Worm (Caenorhabditis elegans) whole organism, L3 larva: ENCODE results near the gene fbxc-22.

Experiments used
- R02D3.7 ChIP-seq: fragments of 150-350 bp; optimal IDR thresholded peaks from 2 replicates; lab custom pipeline; 2014; ENCODE audit warnings: missing biosample characterization, missing genetic modification characterization
- ZK546.5 ChIP-seq: sonication (generic microtip); optimal IDR thresholded peaks from 2 replicates; lab custom pipeline; 2017; ENCODE audit warnings: missing biosample characterization, missing genetic modification characterization
- fos-1 ChIP-seq: fragments of 150-350 bp; optimal IDR thresholded peaks from 2 replicates; lab custom pipeline; 2014; ENCODE audit warnings: missing biosample characterization, missing genetic modification characterization
- pqm-1 ChIP-seq: fragments of 150-350 bp; optimal IDR thresholded peaks from 2 replicates; lab custom pipeline; 2017; ENCODE audit warnings: missing biosample characterization, missing genetic modification characterization, inconsistent platforms
- skn-1 ChIP-seq: fragments of 150-350 bp; optimal IDR thresholded peaks from 2 replicates; lab custom pipeline; 2014; ENCODE audit warnings: missing biosample characterization, missing genetic modification characterization
- snpc-4 ChIP-seq: fragments of 150-350 bp; optimal IDR thresholded peaks from 2 replicates; lab custom pipeline; 2014; ENCODE audit warnings: missing biosample characterization, missing genetic modification characterization

DNA sequence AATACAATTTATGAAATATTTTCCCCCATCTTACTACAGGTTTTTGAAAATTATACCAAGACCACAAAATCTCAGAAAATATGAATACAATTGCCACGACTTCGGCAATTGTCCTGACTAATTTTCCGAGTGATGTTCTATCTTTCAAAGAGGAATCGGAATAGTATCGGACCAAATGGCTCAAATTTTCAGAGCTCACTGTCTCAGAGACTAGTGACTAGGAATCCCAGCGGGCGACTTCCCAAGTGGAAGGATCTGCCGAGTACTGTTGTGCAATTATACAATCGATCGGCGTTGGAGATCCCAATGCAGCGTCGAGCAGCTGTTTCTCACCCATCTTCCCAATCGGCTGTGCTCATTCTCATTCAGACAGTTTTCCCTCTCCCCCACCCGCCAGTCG, 34.8 kb upstream of the fbxc-22 start, which contains the start of gene F45C12.17:
- TF ChIP-seq skn-1, result no peak
- TF ChIP-seq R02D3.7 (tag; lab: Kevin White, UChicago), result no peak
- TF ChIP-seq snpc-4 (tag; lab: Kevin White, UChicago), result no peak
- TF ChIP-seq pqm-1 (tag; lab: Kevin White, UChicago), result no peak
- TF ChIP-seq ZK546.5 (tag; lab: Kevin White, UChicago), result no peak
- no peak for TF ChIP-seq fos-1 (tag; lab: Kevin White, UChicago)
